Worm (Caenorhabditis elegans) whole organism, L1 larva: ENCODE data around the gene lap-1.
A peak's percentile ranks its signal among the peaks of the same experiment; 100 is the strongest.

ENCODE experiments used
- C04F5.9 ChIP-seq: sonication (generic microtip); optimal IDR thresholded peaks from 2 replicates; lab custom pipeline; 2016; ENCODE audit warnings: missing genetic modification characterization, missing compliant biosample characterization
- C34B4.2 ChIP-seq: sonication (generic microtip); optimal IDR thresholded peaks from 2 replicates; lab custom pipeline; 2017; ENCODE audit warnings: mild to moderate bottlenecking, missing genetic modification characterization, missing compliant biosample characterization
- Y116A8C.19 ChIP-seq: sonication (generic microtip); optimal IDR thresholded peaks from 2 replicates; lab custom pipeline; 2016; ENCODE audit warnings: missing compliant biosample characterization, missing genetic modification characterization, borderline replicate concordance
- aha-1 ChIP-seq: fragments of 150-350 bp; optimal IDR thresholded peaks from 2 replicates; lab custom pipeline; 2014; ENCODE audit warnings: missing biosample characterization, missing genetic modification characterization
- alr-1 ChIP-seq: fragments of 200-800 bp; sonication (Bioruptor generic); optimal IDR thresholded peaks from 2 replicates; lab custom pipeline; 2018; ENCODE audit warnings: borderline replicate concordance, mild to moderate bottlenecking, missing genetic modification characterization, missing compliant biosample characterization
- aly-2 ChIP-seq: fragments of 150-350 bp; optimal IDR thresholded peaks from 2 replicates; lab custom pipeline; 2014; ENCODE audit warnings: missing biosample characterization, missing genetic modification characterization
- ceh-63 ChIP-seq: fragments of 200-800 bp; sonication (Bioruptor generic); optimal IDR thresholded peaks from 2 replicates; lab custom pipeline; 2018; ENCODE audit warnings: mild to moderate bottlenecking, missing genetic modification characterization, missing compliant biosample characterization
- ceh-8 ChIP-seq: fragments of 200-800 bp; sonication (Bioruptor generic); optimal IDR thresholded peaks from 2 replicates; lab custom pipeline; 2018; ENCODE audit warnings: mild to moderate bottlenecking, missing genetic modification characterization, moderate library complexity, missing compliant biosample characterization
- dpl-1 ChIP-seq, 3 experiments: fragments of 150-350 bp in 2 of 3; sonication (generic microtip) in 1 of 3; optimal IDR thresholded peaks; 2 replicates each; lab custom pipeline; 2014 to 2017; ENCODE audit warnings: missing biosample characterization in 3 of 3, missing genetic modification characterization in 3 of 3, missing genetic modification reagents in 3 of 3
- dsc-1 ChIP-seq: sonication (generic microtip); optimal IDR thresholded peaks from 2 replicates; lab custom pipeline; 2016; ENCODE audit warnings: mild to moderate bottlenecking, missing genetic modification characterization, missing compliant biosample characterization
- efl-1 ChIP-seq, 4 experiments: fragments of 150-350 bp; optimal IDR thresholded peaks in 3 of 4; peaks in 1 of 4; 1 replicate in 1 of 4; 2 replicates in 3 of 4; lab custom pipeline; 2014; ENCODE audit warnings: missing biosample characterization in 2 of 4, missing genetic modification characterization in 2 of 4, missing genetic modification reagents in 2 of 4
- egl-13 ChIP-seq: sonication (generic microtip); optimal IDR thresholded peaks from 2 replicates; lab custom pipeline; 2016; ENCODE audit warnings: missing genotype, missing genetic modification reagents, missing genetic modification characterization, missing compliant biosample characterization
- egl-27 ChIP-seq, 2 experiments: fragments of 150-350 bp in 1 of 2; sonication (generic microtip); optimal IDR thresholded peaks; 3 replicates each; lab custom pipeline; 2017 to 2018; ENCODE audit warnings: missing biosample characterization in 2 of 2, missing genetic modification characterization in 2 of 2, missing genetic modification reagents in 2 of 2
- elt-3 ChIP-seq, 6 experiments: fragments of 150-350 bp in 1 of 6; sonication (generic microtip); optimal IDR thresholded peaks; 2 replicates each; lab custom pipeline; 2017 to 2018; ENCODE audit warnings: missing biosample characterization in 6 of 6, missing genetic modification characterization in 6 of 6, inconsistent platforms in 1 of 6
- fkh-10 ChIP-seq: sonication (generic microtip); optimal IDR thresholded peaks from 2 replicates; lab custom pipeline; 2017; ENCODE audit warnings: missing biosample characterization, missing genetic modification reagents, missing genetic modification characterization
- fkh-4 ChIP-seq: sonication (generic microtip); optimal IDR thresholded peaks from 2 replicates; lab custom pipeline; 2016; ENCODE audit warnings: missing compliant biosample characterization, missing genetic modification characterization, borderline replicate concordance
- fos-1 ChIP-seq: fragments of 150-350 bp; optimal IDR thresholded peaks from 2 replicates; lab custom pipeline; 2014; ENCODE audit warnings: missing biosample characterization, missing genetic modification characterization
- hlh-17 ChIP-seq: fragments of 200-800 bp; sonication (Bioruptor generic); optimal IDR thresholded peaks from 2 replicates; lab custom pipeline; 2018; ENCODE audit warnings: missing genetic modification characterization, mild to moderate bottlenecking, missing compliant biosample characterization, moderate library complexity, borderline replicate concordance
- hlh-4 ChIP-seq: sonication (generic microtip); optimal IDR thresholded peaks from 2 replicates; lab custom pipeline; 2016; ENCODE audit warnings: mild to moderate bottlenecking, missing genetic modification characterization, missing compliant biosample characterization
- hpl-2 ChIP-seq: fragments of 150-350 bp; optimal IDR thresholded peaks from 2 replicates; lab custom pipeline; 2014; ENCODE audit warnings: missing biosample characterization, missing genetic modification reagents, missing genetic modification characterization
- irx-1 ChIP-seq: sonication (generic microtip); optimal IDR thresholded peaks from 2 replicates; lab custom pipeline; 2016; ENCODE audit warnings: missing genetic modification characterization, missing compliant biosample characterization
- isw-1 ChIP-seq: fragments of 200-800 bp; sonication (Bioruptor generic); IDR thresholded peaks from 2 replicates; pipeline ENCODE4 v1.3.6; 2022; ENCODE audit warnings: missing genetic modification characterization, missing compliant biosample characterization
- lin-13 ChIP-seq: fragments of 150-350 bp; optimal IDR thresholded peaks from 2 replicates; lab custom pipeline; 2014; ENCODE audit warnings: missing biosample characterization, missing genetic modification reagents, missing genetic modification characterization
- lsy-2 ChIP-seq, 2 experiments: fragments of 150-350 bp; optimal IDR thresholded peaks; 2 replicates each; lab custom pipeline; 2014; ENCODE audit warnings: missing biosample characterization in 2 of 2, missing genetic modification characterization in 2 of 2
- mdl-1 ChIP-seq, 2 experiments: fragments of 150-350 bp; optimal IDR thresholded peaks; 2 replicates each; lab custom pipeline; 2014 to 2017; ENCODE audit warnings: missing biosample characterization in 2 of 2, missing genetic modification characterization in 2 of 2, inconsistent platforms in 1 of 2
- mep-1 ChIP-seq: fragments of 150-350 bp; optimal IDR thresholded peaks from 2 replicates; lab custom pipeline; 2014; ENCODE audit warnings: missing biosample characterization, missing genetic modification characterization
- nhr-11 ChIP-seq: fragments of 150-350 bp; optimal IDR thresholded peaks from 2 replicates; lab custom pipeline; 2014; ENCODE audit warnings: missing biosample characterization, missing genetic modification characterization
- nhr-12 ChIP-seq: sonication (generic microtip); optimal IDR thresholded peaks from 2 replicates; lab custom pipeline; 2017; ENCODE audit warnings: missing biosample characterization, missing genetic modification characterization
- nhr-19 ChIP-seq: fragments of 200-800 bp; sonication (Bioruptor generic); conservative IDR thresholded peaks from 2 replicates; pipeline ENCODE4 v1.3.6; 2022; ENCODE audit warnings: missing genetic modification characterization, missing compliant biosample characterization
- nhr-20 ChIP-seq: sonication (generic microtip); optimal IDR thresholded peaks from 2 replicates; lab custom pipeline; 2016; ENCODE audit warnings: mild to moderate bottlenecking, missing genetic modification characterization, missing compliant biosample characterization
- nhr-71 ChIP-seq: sonication (generic microtip); optimal IDR thresholded peaks from 2 replicates; lab custom pipeline; 2016; ENCODE audit warnings: mild to moderate bottlenecking, missing genetic modification characterization, moderate library complexity, missing compliant biosample characterization
- nhr-76 ChIP-seq: sonication (generic microtip); optimal IDR thresholded peaks from 2 replicates; lab custom pipeline; 2017; ENCODE audit warnings: missing biosample characterization, missing genetic modification characterization
- nhr-84 ChIP-seq: sonication (generic microtip); optimal IDR thresholded peaks from 2 replicates; lab custom pipeline; 2017; ENCODE audit warnings: missing biosample characterization, missing genetic modification characterization
- nhr-85 ChIP-seq: sonication (generic microtip); peaks from one replicate; lab custom pipeline; 2016; ENCODE audit warnings: missing genetic modification characterization, inconsistent platforms, missing compliant biosample characterization
- nhr-90 ChIP-seq: sonication (generic microtip); optimal IDR thresholded peaks from 2 replicates; lab custom pipeline; 2016; ENCODE audit warnings: mild to moderate bottlenecking, missing genetic modification characterization, missing compliant biosample characterization; ENCODE audit not compliant: poor library complexity
- pax-3 ChIP-seq: fragments of 200-800 bp; sonication (Bioruptor generic); optimal IDR thresholded peaks from 2 replicates; lab custom pipeline; 2018; ENCODE audit warnings: mild to moderate bottlenecking, missing genetic modification characterization, moderate library complexity, missing compliant biosample characterization
- pqm-1 ChIP-seq: sonication (generic microtip); optimal IDR thresholded peaks from 3 replicates; lab custom pipeline; 2017; ENCODE audit warnings: missing biosample characterization, missing genetic modification characterization
- rnt-1 ChIP-seq: sonication (generic microtip); optimal IDR thresholded peaks from 2 replicates; lab custom pipeline; 2016; ENCODE audit warnings: mild to moderate bottlenecking, missing genetic modification characterization, moderate library complexity, missing compliant biosample characterization
- snpc-4 ChIP-seq: fragments of 150-350 bp; optimal IDR thresholded peaks from 2 replicates; lab custom pipeline; 2014; ENCODE audit warnings: missing biosample characterization, missing genetic modification characterization
- snu-23 ChIP-seq: sonication (generic microtip); optimal IDR thresholded peaks from 2 replicates; lab custom pipeline; 2016; ENCODE audit warnings: missing genetic modification characterization, missing compliant biosample characterization
- sox-4 ChIP-seq: sonication (generic microtip); optimal IDR thresholded peaks from 2 replicates; lab custom pipeline; 2016; ENCODE audit warnings: missing genetic modification characterization, missing compliant biosample characterization
- sptf-1 ChIP-seq: fragments of 150-350 bp; optimal IDR thresholded peaks from 2 replicates; lab custom pipeline; 2014; ENCODE audit warnings: missing biosample characterization, missing genetic modification characterization
- sup-37 ChIP-seq: fragments of 200-800 bp; sonication (Bioruptor generic); optimal IDR thresholded peaks from 2 replicates; lab custom pipeline; 2018; ENCODE audit warnings: mild to moderate bottlenecking, missing genetic modification characterization, missing compliant biosample characterization
- tbx-2 ChIP-seq: sonication (generic microtip); optimal IDR thresholded peaks from 2 replicates; lab custom pipeline; 2016; ENCODE audit warnings: missing genetic modification characterization, missing compliant biosample characterization
- unc-30 ChIP-seq: sonication (generic microtip); optimal IDR thresholded peaks from 2 replicates; lab custom pipeline; 2017; ENCODE audit warnings: missing biosample characterization, missing genetic modification characterization
- unc-86 ChIP-seq: sonication (generic microtip); optimal IDR thresholded peaks from 2 replicates; lab custom pipeline; 2016; ENCODE audit warnings: missing genetic modification characterization, missing compliant biosample characterization
- unc-98 ChIP-seq: fragments of 200-800 bp; sonication (Bioruptor generic); IDR thresholded peaks from 2 replicates; pipeline ENCODE4 v1.3.6; 2022; ENCODE audit warnings: missing genetic modification characterization, missing compliant biosample characterization
- vab-15 ChIP-seq: sonication (generic microtip); optimal IDR thresholded peaks from 2 replicates; lab custom pipeline; 2017; ENCODE audit warnings: missing genotype, mild to moderate bottlenecking, missing genetic modification characterization, missing compliant biosample characterization
- xbp-1 ChIP-seq: sonication (generic microtip); optimal IDR thresholded peaks from 2 replicates; lab custom pipeline; 2016; ENCODE audit warnings: missing genetic modification characterization, missing compliant biosample characterization
- zag-1 ChIP-seq: fragments of 150-350 bp; optimal IDR thresholded peaks from 2 replicates; lab custom pipeline; 2014; ENCODE audit warnings: missing biosample characterization, missing genetic modification characterization
- ztf-11 ChIP-seq, 2 experiments: sonication (generic microtip); optimal IDR thresholded peaks; 2 replicates each; lab custom pipeline; 2016 to 2017; ENCODE audit warnings: missing genetic modification characterization in 2 of 2, missing biosample characterization in 1 of 2, missing compliant biosample characterization in 1 of 2
- ztf-4 ChIP-seq: fragments of 150-350 bp; optimal IDR thresholded peaks from 2 replicates; lab custom pipeline; 2014; ENCODE audit warnings: missing biosample characterization, missing genetic modification characterization

Gene lap-1

DNA sequence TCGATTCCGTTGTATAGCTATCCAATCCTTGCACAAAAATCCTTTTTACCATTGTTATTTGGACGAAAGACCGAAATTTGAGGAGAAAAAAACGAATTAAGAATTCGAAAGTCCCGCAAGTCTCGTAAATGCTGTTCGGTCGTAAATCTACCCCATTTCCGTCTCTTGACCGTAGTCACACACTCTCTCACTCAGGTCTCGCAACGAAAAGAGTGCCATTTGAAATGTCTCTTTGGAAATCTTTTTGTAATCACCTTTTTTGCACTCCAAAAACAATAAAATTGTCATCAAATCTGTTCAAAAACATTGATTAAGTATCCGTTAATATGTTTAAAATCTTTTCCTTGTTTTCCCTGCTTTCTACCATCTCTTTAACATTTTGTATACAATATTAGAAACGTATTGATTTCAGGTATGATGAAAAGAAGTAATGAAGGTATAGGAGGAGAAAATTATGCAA lies 43.5 kb downstream of the lap-1 start, which contains the start of the genes R05D3.8 and rfp-1:
Gene R05D3.8, minus strand, starts transcription at position 115 of the 460 bp plus-strand sequence.
Gene rfp-1, plus strand, starts transcription at position 410 of the 460 bp plus-strand sequence.
- TF ChIP-seq aha-1 (tag; lab: Kevin White, UChicago) (no peak), zag-1 (no peak), egl-13 (tag; lab: Kevin White, UChicago) (no peak), tbx-2 (tag; lab: Kevin White, UChicago) (peak; percentile 76), snu-23 (peak; percentile 88), ceh-63 (GFP tag; lab: Kevin White, UChicago) (no peak), rnt-1 (tag; lab: Kevin White, UChicago) (peak; percentile 79), ztf-4 (peak; percentile 43), efl-1 (optimal IDR thresholded peaks at IDR 0.05; lab: Kevin White, UChicago) (peak; percentile 89 to 92), efl-1 (GFP tag; optimal IDR thresholded peaks at IDR 0.05 in 1 of 2; lab: Kevin White, UChicago) (peak; percentile 80 to 97), egl-27 (tag; optimal IDR thresholded peaks at IDR 0.05; lab: Kevin White, UChicago) (no peak), aly-2 (tag; lab: Kevin White, UChicago) (peak; percentile 56), nhr-20 (peak; percentile 79), fkh-4 (tag; lab: Kevin White, UChicago) (no peak), nhr-84 (tag; lab: Kevin White, UChicago) (no peak), pax-3 (no peak), nhr-76 (tag; lab: Kevin White, UChicago) (no peak), unc-98 (no peak), C34B4.2 (tag; lab: Kevin White, UChicago) (no peak), mep-1 (tag; lab: Kevin White, UChicago) (peak; percentile 91), nhr-90 (tag; lab: Kevin White, UChicago) (peak; percentile 63), mdl-1 (tag; optimal IDR thresholded peaks at IDR 0.05; lab: Kevin White, UChicago) (peak in 1 of 2 experiments; percentile 67), ceh-8 (no peak), isw-1 (GFP tag; lab: Robert Waterston, UW) (peak; percentile 60), xbp-1 (tag; lab: Kevin White, UChicago) (peak; percentile 73), hlh-4 (tag; lab: Kevin White, UChicago) (no peak), unc-30 (tag; lab: Kevin White, UChicago) (no peak), hpl-2 (GFP tag; lab: Kevin White, UChicago) (no peak), elt-3 (tag; optimal IDR thresholded peaks at IDR 0.05; lab: Kevin White, UChicago) (peak in 3 of 6 experiments; percentile 4 to 74 (median 20)), dsc-1 (peak; percentile 52), ztf-11 (tag; optimal IDR thresholded peaks at IDR 0.05; lab: Kevin White, UChicago) (peak in 1 of 2 experiments; percentile 9), hlh-17 (GFP tag; lab: Kevin White, UChicago) (no peak), nhr-71 (tag; lab: Kevin White, UChicago) (peak; percentile 85), fkh-10 (GFP tag; lab: Kevin White, UChicago) (peak; percentile 58), sup-37 (GFP tag; lab: Kevin White, UChicago) (no peak), fos-1 (tag; lab: Kevin White, UChicago) (peak; percentile 82), sptf-1 (tag; lab: Kevin White, UChicago) (no peak), sox-4 (tag; lab: Kevin White, UChicago) (no peak), dpl-1 (GFP tag; optimal IDR thresholded peaks at IDR 0.05; lab: Kevin White, UChicago) (peak; percentile 80 to 86 (median 85)), pqm-1 (tag; lab: Kevin White, UChicago) (no peak), unc-86 (tag; lab: Kevin White, UChicago) (peak; percentile 63), vab-15 (tag; lab: Kevin White, UChicago) (peak; percentile 32), alr-1 (tag; lab: Kevin White, UChicago) (no peak), lsy-2 (tag; optimal IDR thresholded peaks at IDR 0.05; lab: Kevin White, UChicago) (peak; percentile 98 to 99), nhr-11 (tag; lab: Kevin White, UChicago) (no peak), lin-13 (GFP tag; lab: Kevin White, UChicago) (peak; percentile 73), irx-1 (tag; lab: Kevin White, UChicago) (peak; percentile 28), nhr-19 (GFP tag; lab: Robert Waterston, UW) (peak; percentile 68), Y116A8C.19 (tag; lab: Kevin White, UChicago) (no peak), C04F5.9 (tag; lab: Kevin White, UChicago) (peak; percentile 58), nhr-12 (no peak), nhr-85 (tag; lab: Kevin White, UChicago) (peak; percentile 88), snpc-4 (tag; lab: Kevin White, UChicago) (peak; percentile 4)
